Worm (Caenorhabditis elegans): ENCODE measurements around the gene C13F10.8.

DNA sequence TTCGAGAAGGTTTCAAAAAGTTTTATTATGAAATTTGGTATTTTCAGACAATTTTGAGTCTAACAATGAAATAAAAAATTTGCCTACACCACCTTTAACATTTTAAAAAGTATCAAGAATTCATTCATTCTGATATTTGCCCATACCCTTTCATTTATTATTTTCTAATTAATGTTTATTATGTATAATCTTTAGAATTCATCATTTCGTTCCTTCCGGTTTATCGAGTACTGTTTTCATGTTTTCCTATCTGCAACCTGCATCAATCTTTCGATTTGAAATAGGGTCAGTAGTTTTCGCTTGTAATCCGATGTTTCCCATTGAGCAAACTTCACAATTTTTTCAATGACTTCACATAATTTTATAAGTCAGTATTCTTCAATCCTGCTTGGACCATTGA is 48.6 kb upstream of the C13F10.8 start, which contains the start of gene C13A2.6:
- TF ChIP-seq ztf-23 (GFP tag; IDR thresholded peaks at IDR 0.05) (no peak), T22C8.4 (GFP tag; IDR thresholded peaks at IDR 0.05) (no peak)

Measured in whole organism, midembryonic.